Worm (Caenorhabditis elegans) whole organism, mixed stage, embryonic: ENCODE measurements around the gene T05G5.1.

Experiments used
- M03D4.4 ChIP-seq: sonication (generic microtip); optimal IDR thresholded peaks from 2 replicates; lab custom pipeline; 2017; ENCODE audit warnings: mild to moderate bottlenecking, missing genetic modification characterization, missing compliant biosample characterization
- bed-3 ChIP-seq: fragments of 200-800 bp; sonication (Bioruptor generic); optimal IDR thresholded peaks from 3 replicates; lab custom pipeline; 2018; ENCODE audit warnings: mild to moderate bottlenecking, missing genetic modification characterization, moderate library complexity, missing compliant biosample characterization
- blmp-1 ChIP-seq: fragments of 150-350 bp; optimal IDR thresholded peaks from 2 replicates; lab custom pipeline; 2014; ENCODE audit warnings: missing biosample characterization, missing genetic modification characterization
- ceh-39 ChIP-seq: fragments of 150-350 bp; optimal IDR thresholded peaks from 2 replicates; lab custom pipeline; 2014; ENCODE audit warnings: missing biosample characterization, missing genetic modification characterization
- ceh-43 ChIP-seq: fragments of 200-800 bp; sonication (Bioruptor generic); optimal IDR thresholded peaks from 2 replicates; lab custom pipeline; 2018; ENCODE audit warnings: mild to moderate bottlenecking, missing genetic modification characterization, moderate library complexity, missing compliant biosample characterization
- ceh-83 ChIP-seq: fragments of 200-800 bp; sonication (Bioruptor generic); optimal IDR thresholded peaks from 2 replicates; lab custom pipeline; 2018; ENCODE audit warnings: mild to moderate bottlenecking, missing genetic modification characterization, missing compliant biosample characterization
- cnd-1 ChIP-seq: fragments of 200-800 bp; sonication (Bioruptor generic); optimal IDR thresholded peaks from 2 replicates; lab custom pipeline; 2018; ENCODE audit warnings: mild to moderate bottlenecking, missing genetic modification characterization, missing compliant biosample characterization
- elt-1 ChIP-seq: sonication (generic microtip); optimal IDR thresholded peaks from 2 replicates; lab custom pipeline; 2017; ENCODE audit warnings: missing genetic modification characterization, mild to moderate bottlenecking, missing compliant biosample characterization, antibody characterized with exemption, moderate library complexity, borderline replicate concordance; ENCODE audit not compliant: insufficient read depth
- elt-3 ChIP-seq: fragments of 150-350 bp; optimal IDR thresholded peaks from 2 replicates; lab custom pipeline; 2014; ENCODE audit warnings: missing biosample characterization, missing genetic modification characterization
- flh-1 ChIP-seq: fragments of 200-800 bp; sonication (Bioruptor generic); optimal IDR thresholded peaks from 2 replicates; lab custom pipeline; 2018; ENCODE audit warnings: mild to moderate bottlenecking, missing genetic modification characterization, moderate library complexity, missing compliant biosample characterization
- ham-2 ChIP-seq: fragments of 200-800 bp; sonication (Bioruptor generic); optimal IDR thresholded peaks from 2 replicates; lab custom pipeline; 2018; ENCODE audit warnings: mild to moderate bottlenecking, missing genetic modification characterization, missing compliant biosample characterization
- hlh-1 ChIP-seq: fragments of 150-350 bp; optimal IDR thresholded peaks from 2 replicates; lab custom pipeline; 2014; ENCODE audit warnings: missing biosample characterization, missing genetic modification reagents, missing genetic modification characterization
- lin-13 ChIP-seq: fragments of 150-350 bp; optimal IDR thresholded peaks from 2 replicates; lab custom pipeline; 2014; ENCODE audit warnings: missing biosample characterization, missing genetic modification characterization
- lsy-2 ChIP-seq: fragments of 150-350 bp; optimal IDR thresholded peaks from 2 replicates; lab custom pipeline; 2014; ENCODE audit warnings: missing biosample characterization, missing genetic modification characterization
- mab-5 ChIP-seq: fragments of 150-350 bp; optimal IDR thresholded peaks from 2 replicates; lab custom pipeline; 2014; ENCODE audit warnings: missing biosample characterization, missing genetic modification characterization
- mep-1 ChIP-seq: fragments of 150-350 bp; optimal IDR thresholded peaks from 2 replicates; lab custom pipeline; 2017; ENCODE audit warnings: missing biosample characterization, missing genetic modification reagents, missing genetic modification characterization, inconsistent platforms
- mls-2 ChIP-seq: sonication (generic microtip); optimal IDR thresholded peaks from 2 replicates; lab custom pipeline; 2016; ENCODE audit warnings: mild to moderate bottlenecking, missing genetic modification characterization, moderate library complexity, missing compliant biosample characterization
- nhr-12 ChIP-seq: fragments of 150-350 bp; optimal IDR thresholded peaks from 2 replicates; lab custom pipeline; 2014; ENCODE audit warnings: missing biosample characterization, missing genetic modification characterization
- nhr-2 ChIP-seq: fragments of 150-350 bp; optimal IDR thresholded peaks from 2 replicates; lab custom pipeline; 2014; ENCODE audit warnings: missing biosample characterization, missing genetic modification characterization
- nhr-237 ChIP-seq: fragments of 150-350 bp; optimal IDR thresholded peaks from 2 replicates; lab custom pipeline; 2014; ENCODE audit warnings: missing biosample characterization, missing genetic modification characterization
- nhr-28 ChIP-seq: fragments of 150-350 bp; optimal IDR thresholded peaks from 2 replicates; lab custom pipeline; 2014; ENCODE audit warnings: missing biosample characterization, missing genetic modification characterization
- nhr-76 ChIP-seq: sonication (generic microtip); optimal IDR thresholded peaks from 2 replicates; lab custom pipeline; 2017; ENCODE audit warnings: missing biosample characterization, missing genetic modification characterization
- pha-4 ChIP-seq: fragments of 150-350 bp; optimal IDR thresholded peaks from 2 replicates; lab custom pipeline; 2018; ENCODE audit warnings: missing biosample characterization, missing genetic modification reagents, missing genetic modification characterization
- snpc-4 ChIP-seq: fragments of 150-350 bp; optimal IDR thresholded peaks from 2 replicates; lab custom pipeline; 2014; ENCODE audit warnings: missing biosample characterization, missing genetic modification characterization
- sptf-1 ChIP-seq: sonication (generic microtip); optimal IDR thresholded peaks from 2 replicates; lab custom pipeline; 2017; ENCODE audit warnings: mild to moderate bottlenecking, missing genetic modification characterization, moderate library complexity, missing compliant biosample characterization
- tbx-8 ChIP-seq: fragments of 200-800 bp; sonication (Bioruptor generic); optimal IDR thresholded peaks from 2 replicates; lab custom pipeline; 2018; ENCODE audit warnings: mild to moderate bottlenecking, missing genetic modification characterization, moderate library complexity, missing compliant biosample characterization
- unc-120 ChIP-seq: sonication (generic microtip); optimal IDR thresholded peaks from 2 replicates; lab custom pipeline; 2017; ENCODE audit warnings: missing genetic modification characterization, missing compliant biosample characterization; ENCODE audit not compliant: poor library complexity, severe bottlenecking
- unc-62 ChIP-seq: fragments of 150-350 bp; optimal IDR thresholded peaks from 2 replicates; lab custom pipeline; 2014; ENCODE audit warnings: missing biosample characterization, missing genetic modification reagents, missing genetic modification characterization
- zip-8 ChIP-seq: fragments of 150-350 bp; optimal IDR thresholded peaks from 2 replicates; lab custom pipeline; 2014; ENCODE audit warnings: missing biosample characterization, missing genetic modification characterization
- ztf-11 ChIP-seq: fragments of 150-350 bp; optimal IDR thresholded peaks from 2 replicates; lab custom pipeline; 2014; ENCODE audit warnings: missing biosample characterization, missing genetic modification characterization

The T05G5.1 gene

ce11 chrIII:9713182-9713581 is 30.0 kb downstream of the T05G5.1 start:
- TF ChIP-seq nhr-76 (tag; lab: Kevin White, UChicago) (no peak), M03D4.4 (tag; lab: Kevin White, UChicago) (no peak), ceh-39 (tag; lab: Kevin White, UChicago) (no peak), elt-3 (tag; lab: Kevin White, UChicago) (no peak), lsy-2 (tag; lab: Kevin White, UChicago) (no peak), zip-8 (tag; lab: Kevin White, UChicago) (peak; percentile 81), nhr-237 (tag; lab: Kevin White, UChicago) (no peak)

- TF ChIP-seq nhr-76 (tag; lab: Kevin White, UChicago) (no peak), hlh-1 (tag; lab: Kevin White, UChicago) (no peak), mls-2 (tag; lab: Kevin White, UChicago) (no peak), nhr-28 (no peak), bed-3 (GFP tag; lab: Kevin White, UChicago) (no peak), zip-8 (tag; lab: Kevin White, UChicago) (no peak), blmp-1 (tag; lab: Kevin White, UChicago) (no peak), ham-2 (GFP tag; lab: Kevin White, UChicago) (no peak), nhr-2 (tag; lab: Kevin White, UChicago) (no peak), elt-1 (no peak), mab-5 (tag; lab: Kevin White, UChicago) (no peak), snpc-4 (tag; lab: Kevin White, UChicago) (no peak), nhr-12 (tag; lab: Kevin White, UChicago) (no peak), pha-4 (tag; lab: Kevin White, UChicago) (no peak)
Measured at ce11 chrIII:9711163-9711562, 32.0 kb downstream of the T05G5.1 start.

- peak; percentile 40 for TF ChIP-seq zip-8 (tag; lab: Kevin White, UChicago)
- no peak for TF ChIP-seq hlh-1 (tag; lab: Kevin White, UChicago)
- peak; percentile 61 for TF ChIP-seq nhr-2 (tag; lab: Kevin White, UChicago)
- TF ChIP-seq ham-2 (GFP tag; lab: Kevin White, UChicago): peak; percentile 56
- TF ChIP-seq lin-13 (tag; lab: Kevin White, UChicago): no peak
- TF ChIP-seq sptf-1 (tag; lab: Kevin White, UChicago): no peak
- no peak for TF ChIP-seq mab-5 (tag; lab: Kevin White, UChicago)
- TF ChIP-seq mep-1 (tag; lab: Kevin White, UChicago): no peak
- peak; percentile 32 for TF ChIP-seq unc-120 (tag; lab: Kevin White, UChicago)
- TF ChIP-seq ceh-43 (GFP tag; lab: Kevin White, UChicago): no peak
Measured at ce11 chrIII:9705157-9705905, 37.8 kb downstream of the T05G5.1 start.

- TF ChIP-seq ztf-11 (tag; lab: Kevin White, UChicago) (no peak), mab-5 (tag; lab: Kevin White, UChicago) (no peak), mls-2 (tag; lab: Kevin White, UChicago) (no peak), ham-2 (GFP tag; lab: Kevin White, UChicago) (no peak), lin-13 (tag; lab: Kevin White, UChicago) (no peak), ceh-83 (GFP tag; lab: Kevin White, UChicago) (no peak), zip-8 (tag; lab: Kevin White, UChicago) (no peak), hlh-1 (tag; lab: Kevin White, UChicago) (no peak), tbx-8 (GFP tag; lab: Kevin White, UChicago) (no peak), unc-62 (GFP tag; lab: Kevin White, UChicago) (no peak), pha-4 (tag; lab: Kevin White, UChicago) (no peak), cnd-1 (tag; lab: Kevin White, UChicago) (no peak), flh-1 (GFP tag; lab: Kevin White, UChicago) (no peak), nhr-2 (tag; lab: Kevin White, UChicago) (no peak), ceh-43 (GFP tag; lab: Kevin White, UChicago) (no peak), sptf-1 (tag; lab: Kevin White, UChicago) (no peak), M03D4.4 (tag; lab: Kevin White, UChicago) (no peak), unc-120 (tag; lab: Kevin White, UChicago) (no peak), mep-1 (tag; lab: Kevin White, UChicago) (no peak)
Measured at ce11 chrIII:9704606-9704938, 38.6 kb downstream of the T05G5.1 start.
